Fruit fly (Drosophila melanogaster): Measurements from ENCODE around the gene CG42353.

DNA sequence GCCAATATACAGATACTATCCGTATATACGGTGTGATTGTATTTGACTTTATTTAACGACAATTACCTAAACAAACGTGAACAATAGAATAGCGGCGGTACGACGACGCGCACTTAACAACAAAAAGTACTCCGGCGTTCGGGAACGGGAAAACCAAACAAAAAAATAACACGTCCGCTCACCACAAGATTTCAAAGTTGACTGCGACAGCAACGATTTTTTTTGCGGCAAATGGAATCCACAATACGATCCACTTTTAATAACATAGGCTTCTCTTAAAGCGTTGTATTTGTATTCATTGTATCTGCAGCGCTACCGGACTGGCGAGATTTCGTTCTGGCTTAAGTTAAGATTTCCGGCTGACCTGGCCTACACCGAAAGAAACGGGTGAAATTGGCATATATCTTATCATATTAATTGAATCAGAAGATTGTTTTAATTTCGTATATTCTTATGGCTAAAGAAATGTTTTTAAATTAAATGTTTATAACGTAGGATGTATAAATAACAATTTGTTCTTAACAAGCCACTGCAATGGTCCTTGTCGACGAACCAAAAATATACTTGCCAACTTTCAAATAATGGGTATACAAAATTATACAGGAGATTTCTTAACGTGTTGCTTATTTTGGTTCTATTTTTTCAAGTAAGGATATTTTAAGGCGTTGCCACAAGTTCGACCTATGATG is at the start of gene CG42353, which contains the start of gene CG42354:
- TF ChIP-seq insv (optimal IDR thresholded peaks at IDR 0.05) (no peak), h (optimal IDR thresholded peaks at IDR 0.05) (no peak), ttk (optimal IDR thresholded peaks at IDR 0.05) (no peak), Sin3A (optimal IDR thresholded peaks at IDR 0.05) (no peak)

All from Kc167 (cell line).